In the genomic region with DNA sequence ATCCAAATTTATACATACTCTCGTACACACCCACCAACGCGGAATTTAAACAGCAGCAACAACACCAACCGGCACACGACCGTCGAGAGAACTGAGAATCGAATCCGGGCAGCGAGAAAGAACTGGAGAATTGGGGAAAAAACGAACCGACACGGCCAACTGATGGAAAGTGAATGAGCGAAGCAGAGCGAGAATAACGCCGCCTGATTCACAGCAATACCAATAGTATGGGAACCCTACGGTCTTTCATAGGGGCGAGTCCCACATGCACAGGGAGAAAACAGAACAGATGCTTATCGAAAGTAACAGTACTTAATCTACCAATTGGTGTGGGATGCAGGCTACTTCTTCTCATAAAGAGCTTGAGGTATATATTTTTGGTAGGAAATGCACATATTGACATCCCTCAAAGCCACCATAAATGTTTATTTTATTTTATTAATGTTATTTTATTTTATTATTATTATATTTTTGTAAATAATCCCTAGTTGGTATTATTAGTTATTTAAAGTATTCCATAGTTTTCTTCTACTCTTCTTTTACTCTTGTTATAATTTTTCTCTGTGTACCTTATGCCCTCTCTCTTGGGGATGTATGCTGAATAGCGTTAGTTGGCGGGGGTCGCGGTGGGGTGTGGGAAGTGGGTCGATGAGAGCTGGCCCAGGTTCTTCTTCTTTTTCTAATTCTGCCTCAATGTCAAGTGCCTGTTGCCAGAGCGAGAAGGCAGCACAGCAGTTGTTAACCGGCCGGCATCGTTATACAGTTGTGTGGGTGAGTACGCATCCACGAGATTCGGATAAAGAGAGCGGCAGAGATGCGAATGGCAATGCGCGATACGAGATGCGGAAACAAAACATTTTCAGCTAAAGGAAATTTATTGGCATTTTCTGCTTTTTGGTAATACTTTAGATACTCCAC, we compare ENCODE assay signal across 1 fruit fly cellular context.
TF ChIP-seq lines count a peak whose summit lies in the region.

TSS of gene CG17544 (minus strand) at position 177 of the 918 bp plus-strand sequence.

TF ChIP-seq in whole organism, embryonic, 481 proteins besides CTCF, POLR2A, EP300 and RAD21 (continued from another document and continues in another):
- TF ChIP-seq ken (GFP tag; IDR thresholded peaks at IDR 0.05; lab: Robert Waterston, UW) (no peak; the same call in 2 of the 3 replicates), p53 (GFP tag; optimal IDR thresholded peaks at IDR 0.05; lab: Kevin White, UChicago) (no peak), nmo (GFP tag; optimal IDR thresholded peaks at IDR 0.05; lab: Kevin White, UChicago) (peak; percentile 56), hth (optimal IDR thresholded peaks at IDR 0.05; lab: Kevin White, UChicago) (no peak), Dbx (GFP tag; IDR thresholded peaks at IDR 0.05; lab: Robert Waterston, UW) (peak; percentile 76; the same call in 1 of the 3 replicates), CG18764 (GFP tag; optimal IDR thresholded peaks at IDR 0.05; lab: Kevin White, UChicago) (peak; percentile 52), bbx (GFP tag; IDR thresholded peaks at IDR 0.05; lab: Robert Waterston, UW; ENCODE audit: partially characterized antibody) (peak; percentile 54), Atf6 (GFP tag; IDR thresholded peaks at IDR 0.05; lab: Robert Waterston, UW) (peak; percentile 57), run (tag; optimal IDR thresholded peaks at IDR 0.05; lab: Kevin White, UChicago) (peak; percentile 50), CG7271 (tag; optimal IDR thresholded peaks at IDR 0.05; lab: Kevin White, UChicago) (no peak), CG12391 (tag; optimal IDR thresholded peaks at IDR 0.05; lab: Kevin White, UChicago) (peak; percentile 80), schlank (tag; optimal IDR thresholded peaks at IDR 0.05; lab: Kevin White, UChicago) (peak; percentile 19), fd64A (GFP tag; optimal IDR thresholded peaks at IDR 0.05; lab: Kevin White, UChicago) (peak; percentile 21), her (GFP tag; optimal IDR thresholded peaks at IDR 0.05; lab: Kevin White, UChicago) (no peak), CG17328 (GFP tag; IDR thresholded peaks at IDR 0.05; lab: Robert Waterston, UW) (no peak), dysf (GFP tag; IDR thresholded peaks at IDR 0.05; lab: Robert Waterston, UW) (peak; percentile 72), crol (GFP tag; IDR thresholded peaks at IDR 0.05; lab: Robert Waterston, UW) (peak; percentile 99), gem (tag; optimal IDR thresholded peaks at IDR 0.05; lab: Kevin White, UChicago) (peak; percentile 90), CG32532 (GFP tag; IDR thresholded peaks at IDR 0.05; lab: Robert Waterston, UW) (peak; percentile 76), ERR (GFP tag; optimal IDR thresholded peaks at IDR 0.05; lab: Kevin White, UChicago) (peak; percentile 40), Hmx (GFP tag; optimal IDR thresholded peaks at IDR 0.05; lab: Kevin White, UChicago) (no peak), dimm (GFP tag; IDR thresholded peaks at IDR 0.05; lab: Robert Waterston, UW) (no peak), CG4820 (GFP tag; optimal IDR thresholded peaks at IDR 0.05; lab: Kevin White, UChicago) (peak; percentile 52), ind (GFP tag; optimal IDR thresholded peaks at IDR 0.05; lab: Kevin White, UChicago) (peak; percentile 74), CG3163 (GFP tag; optimal IDR thresholded peaks at IDR 0.05; lab: Kevin White, UChicago) (peak; percentile 62), fru (optimal IDR thresholded peaks at IDR 0.05; lab: Kevin White, UChicago) (no peak), abd-A (tag; optimal IDR thresholded peaks at IDR 0.05; lab: Kevin White, UChicago) (peak; percentile 97), gsb (GFP tag; IDR thresholded peaks at IDR 0.05; lab: Robert Waterston, UW) (0 out of 2 replicates have a peak, but pooled peaks have one; percentile 37), CG4328 (GFP tag; optimal IDR thresholded peaks at IDR 0.05; lab: Kevin White, UChicago) (peak; percentile 77), prd (optimal IDR thresholded peaks at IDR 0.05; lab: Kevin White, UChicago) (no peak), prd (GFP tag; IDR thresholded peaks at IDR 0.05; lab: Robert Waterston, UW) (peak; percentile 71), CG15269 (tag; optimal IDR thresholded peaks at IDR 0.05; lab: Kevin White, UChicago) (peak; percentile 81), CG7839 (tag; optimal IDR thresholded peaks at IDR 0.05; lab: Kevin White, UChicago) (peak; percentile 74), CG6813 (GFP tag; optimal IDR thresholded peaks at IDR 0.05; lab: Kevin White, UChicago) (peak; percentile 81), pum (GFP tag; optimal IDR thresholded peaks at IDR 0.05; lab: Kevin White, UChicago) (peak; percentile 4), lola (GFP tag; optimal IDR thresholded peaks at IDR 0.05; lab: Kevin White, UChicago) (peak in 1 of 3 experiments; percentile 83), vfl (GFP tag; optimal IDR thresholded peaks at IDR 0.05; lab: Kevin White, UChicago) (peak; percentile 5), CG9932 (GFP tag; IDR thresholded peaks at IDR 0.05; lab: Robert Waterston, UW) (peak; percentile 78), MESR4 (GFP tag; optimal IDR thresholded peaks at IDR 0.05; lab: Kevin White, UChicago) (no peak), sqz (GFP tag; optimal IDR thresholded peaks at IDR 0.05; lab: Kevin White, UChicago) (peak; percentile 40), CG10147 (GFP tag; optimal IDR thresholded peaks at IDR 0.05; lab: Kevin White, UChicago) (peak; percentile 40), ssp (GFP tag; IDR thresholded peaks at IDR 0.05; lab: Robert Waterston, UW) (peak; percentile 54), Lim3 (GFP tag; IDR thresholded peaks at IDR 0.05; lab: Robert Waterston, UW) (no peak), CG4424 (GFP tag; optimal IDR thresholded peaks at IDR 0.05; lab: Kevin White, UChicago) (peak; percentile 73), Dfd (GFP tag; optimal IDR thresholded peaks at IDR 0.05; lab: Kevin White, UChicago) (no peak), cad (GFP tag; optimal IDR thresholded peaks at IDR 0.05; lab: Kevin White, UChicago) (no peak), CG10431 (GFP tag; optimal IDR thresholded peaks at IDR 0.05; lab: Kevin White, UChicago) (peak; percentile 1), salm (tag; optimal IDR thresholded peaks at IDR 0.05; lab: Kevin White, UChicago) (peak; percentile 28), CG14710 (tag; optimal IDR thresholded peaks at IDR 0.05; lab: Kevin White, UChicago) (peak; percentile 83), CG31365 (tag; optimal IDR thresholded peaks at IDR 0.05; lab: Kevin White, UChicago) (no peak), gfzf (GFP tag; optimal IDR thresholded peaks at IDR 0.05; lab: Kevin White, UChicago) (no peak), unpg (GFP tag; optimal IDR thresholded peaks at IDR 0.05; lab: Kevin White, UChicago) (peak; percentile 53), CG14014 (GFP tag; IDR thresholded peaks at IDR 0.05; lab: Robert Waterston, UW) (peak; percentile 48), CkIIα-i1 (GFP tag; IDR thresholded peaks at IDR 0.05; lab: Robert Waterston, UW) (no peak), Optix (GFP tag; IDR thresholded peaks at IDR 0.05; lab: Robert Waterston, UW) (peak; percentile 45; the same call in 1 of the 3 replicates), hb (GFP tag; IDR thresholded peaks at IDR 0.05; lab: Robert Waterston, UW; ENCODE audit: partially characterized antibody) (no peak), fu2 (GFP tag; optimal IDR thresholded peaks at IDR 0.05; lab: Kevin White, UChicago) (peak; percentile 25), NfI (GFP tag; optimal IDR thresholded peaks at IDR 0.05; lab: Kevin White, UChicago) (peak; percentile 76), Elba2 (GFP tag; optimal IDR thresholded peaks at IDR 0.05; lab: Kevin White, UChicago) (no peak), Spps (tag; optimal IDR thresholded peaks at IDR 0.05; lab: Kevin White, UChicago) (peak; percentile 45), CG2889 (GFP tag; IDR thresholded peaks at IDR 0.05; lab: Robert Waterston, UW) (peak; percentile 35; the same call in 1 of the 3 replicates), CG9797 (GFP tag; optimal IDR thresholded peaks at IDR 0.05; lab: Kevin White, UChicago) (no peak), Asciz (GFP tag; optimal IDR thresholded peaks at IDR 0.05; lab: Kevin White, UChicago) (peak; percentile 64), CG12236 (GFP tag; optimal IDR thresholded peaks at IDR 0.05; lab: Kevin White, UChicago) (no peak), CG13123 (GFP tag; optimal IDR thresholded peaks at IDR 0.05; lab: Kevin White, UChicago) (peak; percentile 23), psq (GFP tag; optimal IDR thresholded peaks at IDR 0.05; lab: Kevin White, UChicago) (no peak), Adf1 (GFP tag; IDR thresholded peaks at IDR 0.05; lab: Robert Waterston, UW) (peak; percentile 48; the same call in 1 of the 2 replicates), Dek (tag; optimal IDR thresholded peaks at IDR 0.05; lab: Kevin White, UChicago) (peak; percentile 79), Gug (GFP tag; IDR thresholded peaks at IDR 0.05; lab: Robert Waterston, UW) (peak; percentile 39; the same call in 2 of the 4 replicates), CG14667 (GFP tag; IDR thresholded peaks at IDR 0.05; lab: Robert Waterston, UW) (peak; percentile 33; the same call in 1 of the 2 replicates), Neu2 (GFP tag; optimal IDR thresholded peaks at IDR 0.05; lab: Kevin White, UChicago; ENCODE audit: borderline replicate concordance) (no peak), Vsx1 (GFP tag; optimal IDR thresholded peaks at IDR 0.05; lab: Kevin White, UChicago) (peak; percentile 53), row (GFP tag; IDR thresholded peaks at IDR 0.05; lab: Robert Waterston, UW) (peak; percentile 73), CG2120 (GFP tag; optimal IDR thresholded peaks at IDR 0.05; lab: Kevin White, UChicago) (peak; percentile 68), grau (tag; optimal IDR thresholded peaks at IDR 0.05; lab: Kevin White, UChicago) (peak; percentile 87), CG12942 (GFP tag; optimal IDR thresholded peaks at IDR 0.05; lab: Kevin White, UChicago) (peak; percentile 46), D19B (GFP tag; optimal IDR thresholded peaks at IDR 0.05; lab: Kevin White, UChicago) (peak; percentile 72), CG13287 (GFP tag; IDR thresholded peaks at IDR 0.05; lab: Robert Waterston, UW; ENCODE audit: partially characterized antibody) (peak; percentile 49; the same call in 1 of the 2 replicates), CG1024 (GFP tag; IDR thresholded peaks at IDR 0.05; lab: Robert Waterston, UW) (no peak), Abd-B (GFP tag; optimal IDR thresholded peaks at IDR 0.05; lab: Kevin White, UChicago) (peak; percentile 70), Meics (GFP tag; optimal IDR thresholded peaks at IDR 0.05; lab: Kevin White, UChicago) (peak; percentile 88), kah (GFP tag; optimal IDR thresholded peaks at IDR 0.05; lab: Kevin White, UChicago) (peak; percentile 60), CG4707 (GFP tag; optimal IDR thresholded peaks at IDR 0.05; lab: Kevin White, UChicago) (no peak), dpn (GFP tag; optimal IDR thresholded peaks at IDR 0.05; lab: Kevin White, UChicago) (peak; percentile 33 to 73), tna (GFP tag; IDR thresholded peaks at IDR 0.05; lab: Robert Waterston, UW; ENCODE audit: partially characterized antibody) (no peak; the same call in 1 of the 2 replicates), CG8944 (GFP tag; optimal IDR thresholded peaks at IDR 0.05; lab: Kevin White, UChicago) (peak; percentile 33), aop (GFP tag; IDR thresholded peaks at IDR 0.05; lab: Robert Waterston, UW) (0 out of 2 replicates have a peak, but pooled peaks have one; percentile 24), CG43689 (GFP tag; IDR thresholded peaks at IDR 0.05; lab: Robert Waterston, UW) (no peak), HLH3B (GFP tag; IDR thresholded peaks at IDR 0.05; lab: Robert Waterston, UW) (no peak), Blimp-1 (GFP tag; optimal IDR thresholded peaks at IDR 0.05; lab: Kevin White, UChicago) (peak; percentile 69), CG8478 (optimal IDR thresholded peaks at IDR 0.05; lab: Kevin White, UChicago) (no peak), CG15479 (GFP tag; optimal IDR thresholded peaks at IDR 0.05; lab: Kevin White, UChicago) (no peak), CG30403 (GFP tag; optimal IDR thresholded peaks at IDR 0.05; lab: Kevin White, UChicago) (peak; percentile 66), slbo (GFP tag; IDR thresholded peaks at IDR 0.05; lab: Robert Waterston, UW) (peak; percentile 76), Ada2b (GFP tag; IDR thresholded peaks at IDR 0.05; lab: Robert Waterston, UW) (peak; percentile 39; the same call in 1 of the 2 replicates), pzg (GFP tag; optimal IDR thresholded peaks at IDR 0.05; lab: Kevin White, UChicago) (peak; percentile 9), CG10654 (GFP tag; optimal IDR thresholded peaks at IDR 0.05; lab: Kevin White, UChicago) (peak; percentile 70), gsb-n (tag; optimal IDR thresholded peaks at IDR 0.05; lab: Kevin White, UChicago) (peak; percentile 60), wek (GFP tag; optimal IDR thresholded peaks at IDR 0.05; lab: Kevin White, UChicago) (no peak), odd (GFP tag; optimal IDR thresholded peaks at IDR 0.05; lab: Kevin White, UChicago) (peak; percentile 76), CG10462 (GFP tag; optimal IDR thresholded peaks at IDR 0.05; lab: Kevin White, UChicago) (peak; percentile 43), CG9727 (GFP tag; optimal IDR thresholded peaks at IDR 0.05; lab: Kevin White, UChicago) (peak; percentile 86), dmrt99B (tag; optimal IDR thresholded peaks at IDR 0.05; lab: Kevin White, UChicago) (peak; percentile 86), H2.0 (GFP tag; IDR thresholded peaks at IDR 0.05; lab: Robert Waterston, UW) (peak; percentile 54), BEAF-32 (GFP tag; optimal IDR thresholded peaks at IDR 0.05; lab: Kevin White, UChicago) (no peak), Camta (GFP tag; optimal IDR thresholded peaks at IDR 0.05; lab: Kevin White, UChicago) (no peak), onecut (GFP tag; IDR thresholded peaks at IDR 0.05; lab: Robert Waterston, UW) (peak; percentile 92), zfh1 (GFP tag; IDR thresholded peaks at IDR 0.05; lab: Robert Waterston, UW) (peak; percentile 7; the same call in 1 of the 3 replicates), CG6689 (GFP tag; IDR thresholded peaks at IDR 0.05; lab: Robert Waterston, UW) (peak; percentile 52; the same call in 1 of the 2 replicates), Fer1 (GFP tag; optimal IDR thresholded peaks at IDR 0.05; lab: Kevin White, UChicago) (peak; percentile 87), CG4282 (GFP tag; optimal IDR thresholded peaks at IDR 0.05; lab: Kevin White, UChicago) (no peak), CG14441 (GFP tag; IDR thresholded peaks at IDR 0.05; lab: Robert Waterston, UW) (peak; percentile 41), CG10543 (GFP tag; optimal IDR thresholded peaks at IDR 0.05; lab: Kevin White, UChicago) (peak; percentile 92), btn (GFP tag; optimal IDR thresholded peaks at IDR 0.05; lab: Kevin White, UChicago) (no peak), CG42726 (GFP tag; IDR thresholded peaks at IDR 0.05; lab: Robert Waterston, UW; ENCODE audit: partially characterized antibody) (no peak), CG15011 (GFP tag; optimal IDR thresholded peaks at IDR 0.05; lab: Kevin White, UChicago) (no peak), CG34376 (GFP tag; optimal IDR thresholded peaks at IDR 0.05; lab: Kevin White, UChicago) (peak; percentile 31), CG33213 (GFP tag; optimal IDR thresholded peaks at IDR 0.05; lab: Kevin White, UChicago) (no peak)
